Worm (Caenorhabditis elegans): ENCODE measurements around the gene bcas-2.

bcas-2 gene

ce11 chrIII:6270277-6270676 lies 24.6 kb upstream of the bcas-2 start, which contains the start of gene srg-3:
Gene srg-3 (minus strand): TSS chrIII:6270377.
- no peak for TF ChIP-seq sem-2 (GFP tag; optimal IDR thresholded peaks at IDR 0.05)
- no peak for TF ChIP-seq M03D4.4 (tag; optimal IDR thresholded peaks at IDR 0.05)
- TF ChIP-seq hlh-1 (tag; optimal IDR thresholded peaks at IDR 0.05) = no peak
- TF ChIP-seq mls-2 (tag; optimal IDR thresholded peaks at IDR 0.05) = no peak
- no peak for TF ChIP-seq ceh-83 (GFP tag; optimal IDR thresholded peaks at IDR 0.05)
- TF ChIP-seq lsy-2 (tag; optimal IDR thresholded peaks at IDR 0.05) = no peak

ce11 chrIII:6268061-6268460 lies 22.4 kb upstream of the bcas-2 start, which contains the start of gene srg-7:
Gene srg-7 (minus strand): TSS chrIII:6268161.
- no peak for TF ChIP-seq nhr-2 (tag; optimal IDR thresholded peaks at IDR 0.05)
- no peak for TF ChIP-seq mep-1 (tag; optimal IDR thresholded peaks at IDR 0.05)
- TF ChIP-seq pha-4 (tag; optimal IDR thresholded peaks at IDR 0.05) = no peak

ce11 chrIII:6265911-6266310 lies 20.3 kb upstream of the bcas-2 start, which contains the start of gene srg-6:
Gene srg-6 (minus strand): TSS chrIII:6266011.
- TF ChIP-seq unc-62 (GFP tag; optimal IDR thresholded peaks at IDR 0.05) (no peak), elt-1 (tag; optimal IDR thresholded peaks at IDR 0.05; ENCODE audit: borderline replicate concordance, insufficient read depth) (no peak), hlh-1 (tag; optimal IDR thresholded peaks at IDR 0.05) (no peak)

- TF ChIP-seq drap-1 (GFP tag; optimal IDR thresholded peaks at IDR 0.05) (no peak), ceh-83 (GFP tag; optimal IDR thresholded peaks at IDR 0.05) (no peak), nhr-237 (tag; optimal IDR thresholded peaks at IDR 0.05) (no peak)
Observed at ce11 chrIII:6264447-6264846, 18.8 kb upstream of the bcas-2 start, which contains the start of gene srg-5. Gene srg-5 (minus strand): TSS chrIII:6264547.

- no peak for TF ChIP-seq unc-62 (GFP tag; optimal IDR thresholded peaks at IDR 0.05)
- TF ChIP-seq lsy-2 (tag; optimal IDR thresholded peaks at IDR 0.05) = no peak
- no peak for TF ChIP-seq sem-2 (GFP tag; optimal IDR thresholded peaks at IDR 0.05)
- no peak for TF ChIP-seq ceh-43 (GFP tag; optimal IDR thresholded peaks at IDR 0.05)
- TF ChIP-seq elt-1 (tag; optimal IDR thresholded peaks at IDR 0.05; ENCODE audit: borderline replicate concordance, insufficient read depth) = no peak
- no peak for TF ChIP-seq mls-2 (tag; optimal IDR thresholded peaks at IDR 0.05)
- no peak for TF ChIP-seq zip-8 (tag; optimal IDR thresholded peaks at IDR 0.05)
- no peak for TF ChIP-seq ztf-11 (tag; optimal IDR thresholded peaks at IDR 0.05)
- TF ChIP-seq mab-5 (tag; optimal IDR thresholded peaks at IDR 0.05) = no peak
- TF ChIP-seq hlh-1 (tag; optimal IDR thresholded peaks at IDR 0.05) = no peak
- no peak for TF ChIP-seq ham-2 (GFP tag; optimal IDR thresholded peaks at IDR 0.05)
- TF ChIP-seq ceh-83 (GFP tag; optimal IDR thresholded peaks at IDR 0.05) = no peak
- TF ChIP-seq nhr-76 (tag; optimal IDR thresholded peaks at IDR 0.05) = no peak
Observed at ce11 chrIII:6261985-6262384, 16.4 kb upstream of the bcas-2 start, which contains the start of gene srg-4. Gene srg-4 (minus strand): TSS chrIII:6262085.

- TF ChIP-seq nhr-2 (tag; optimal IDR thresholded peaks at IDR 0.05) = no peak
Observed at ce11 chrIII:6260115-6260514, 14.5 kb upstream of the bcas-2 start, which contains the start of gene srg-2. Gene srg-2 (minus strand): TSS chrIII:6260215.

- TF ChIP-seq drap-1 (GFP tag; optimal IDR thresholded peaks at IDR 0.05) (no peak), sem-2 (GFP tag; optimal IDR thresholded peaks at IDR 0.05) (no peak), ceh-39 (tag; optimal IDR thresholded peaks at IDR 0.05) (no peak), mep-1 (tag; optimal IDR thresholded peaks at IDR 0.05) (no peak), nhr-76 (tag; optimal IDR thresholded peaks at IDR 0.05) (no peak), nhr-237 (tag; optimal IDR thresholded peaks at IDR 0.05) (no peak), unc-62 (GFP tag; optimal IDR thresholded peaks at IDR 0.05) (no peak), lsy-2 (tag; optimal IDR thresholded peaks at IDR 0.05) (no peak)
Observed at ce11 chrIII:6258262-6258661, 12.6 kb upstream of the bcas-2 start, which contains the start of gene srg-1. Gene srg-1 (minus strand): TSS chrIII:6258362.

ce11 chrIII:6256675-6257074 lies 11.0 kb upstream of the bcas-2 start, which contains the start of gene srg-9:
Gene srg-9 (minus strand): TSS chrIII:6256775.
- no peak for TF ChIP-seq mls-2 (tag; optimal IDR thresholded peaks at IDR 0.05)
- TF ChIP-seq ceh-39 (tag; optimal IDR thresholded peaks at IDR 0.05) = no peak
- TF ChIP-seq ces-1 (GFP tag; optimal IDR thresholded peaks at IDR 0.05) = no peak
- no peak for TF ChIP-seq tbx-8 (GFP tag; optimal IDR thresholded peaks at IDR 0.05)
- TF ChIP-seq ztf-11 (tag; optimal IDR thresholded peaks at IDR 0.05) = no peak
- TF ChIP-seq ceh-43 (GFP tag; optimal IDR thresholded peaks at IDR 0.05) = no peak
- TF ChIP-seq hlh-1 (tag; optimal IDR thresholded peaks at IDR 0.05) = no peak
- no peak for TF ChIP-seq elt-1 (tag; optimal IDR thresholded peaks at IDR 0.05; ENCODE audit: borderline replicate concordance, insufficient read depth)
- TF ChIP-seq elt-3 (tag; optimal IDR thresholded peaks at IDR 0.05) = no peak
- no peak for TF ChIP-seq nhr-2 (tag; optimal IDR thresholded peaks at IDR 0.05)
- TF ChIP-seq bed-3 (GFP tag; optimal IDR thresholded peaks at IDR 0.05) = no peak
